Fruit fly (Drosophila melanogaster): ENCODE results near the gene Gsc.

The Gsc gene

dm6 chr2L:594635-595384, at the start of gene Gsc:
Gsc (minus strand) TSS chr2L:594685.
- TF ChIP-seq CG5204 (GFP tag; optimal IDR thresholded peaks at IDR 0.05) (no peak), tj (GFP tag; optimal IDR thresholded peaks at IDR 0.05) (no peak)

- no peak for TF ChIP-seq bab1 (GFP tag; optimal IDR thresholded peaks at IDR 0.05)
- TF ChIP-seq tj (GFP tag; optimal IDR thresholded peaks at IDR 0.05) = no peak
- no peak for TF ChIP-seq Crg-1 (GFP tag; optimal IDR thresholded peaks at IDR 0.05)
Measured at dm6 chr2L:636507-636906, 42.0 kb upstream of the Gsc start.

dm6 chr2L:634208-634614, 39.7 kb upstream of the Gsc start:
- no peak for TF ChIP-seq tj (GFP tag; optimal IDR thresholded peaks at IDR 0.05)
- TF ChIP-seq toe (GFP tag; optimal IDR thresholded peaks at IDR 0.05) = no peak
- TF ChIP-seq bab1 (GFP tag; optimal IDR thresholded peaks at IDR 0.05) = no peak
- no peak for TF ChIP-seq cic (GFP tag; optimal IDR thresholded peaks at IDR 0.05)
- TF ChIP-seq Hr96 (GFP tag; optimal IDR thresholded peaks at IDR 0.05) = no peak
- TF ChIP-seq CG7101 (tag; optimal IDR thresholded peaks at IDR 0.05) = no peak
- no peak for TF ChIP-seq ovo (GFP tag; optimal IDR thresholded peaks at IDR 0.05)
- TF ChIP-seq CG11617 (GFP tag; optimal IDR thresholded peaks at IDR 0.05) = no peak

- TF ChIP-seq CG7045 (GFP tag; optimal IDR thresholded peaks at IDR 0.05) (no peak), ovo (GFP tag; optimal IDR thresholded peaks at IDR 0.05) (no peak), Clk (GFP tag; optimal IDR thresholded peaks at IDR 0.05) (no peak), bab1 (GFP tag; optimal IDR thresholded peaks at IDR 0.05) (no peak), CG5204 (GFP tag; optimal IDR thresholded peaks at IDR 0.05) (no peak), toe (GFP tag; optimal IDR thresholded peaks at IDR 0.05) (no peak), CG7101 (tag; optimal IDR thresholded peaks at IDR 0.05) (no peak)
Measured at dm6 chr2L:633192-633591, 38.7 kb upstream of the Gsc start.

dm6 chr2L:630177-630576, 35.7 kb upstream of the Gsc start:
- no peak for TF ChIP-seq CG12768 (GFP tag; optimal IDR thresholded peaks at IDR 0.05)
- TF ChIP-seq cnc (optimal IDR thresholded peaks at IDR 0.05) = no peak
- no peak for TF ChIP-seq CG1620 (GFP tag; optimal IDR thresholded peaks at IDR 0.05)
- no peak for TF ChIP-seq Crg-1 (GFP tag; optimal IDR thresholded peaks at IDR 0.05)
- no peak for TF ChIP-seq toe (GFP tag; optimal IDR thresholded peaks at IDR 0.05)
- TF ChIP-seq CG7101 (tag; optimal IDR thresholded peaks at IDR 0.05) = no peak
- TF ChIP-seq kay (GFP tag; ENCODE audit: borderline replicate concordance) = no peak
- TF ChIP-seq cic (GFP tag; optimal IDR thresholded peaks at IDR 0.05) = no peak
- TF ChIP-seq pad (GFP tag; optimal IDR thresholded peaks at IDR 0.05) = no peak

dm6 chr2L:625352-625751, 30.9 kb upstream of the Gsc start, which contains the start of gene CG2839:
CG2839 (plus strand) TSS chr2L:625652.
- no peak for TF ChIP-seq Crg-1 (GFP tag; optimal IDR thresholded peaks at IDR 0.05)
- TF ChIP-seq Mnt (GFP tag; optimal IDR thresholded peaks at IDR 0.05) = no peak
- TF ChIP-seq CG14711 (tag; optimal IDR thresholded peaks at IDR 0.05) = no peak
- no peak for TF ChIP-seq CG11617 (GFP tag; optimal IDR thresholded peaks at IDR 0.05)
- TF ChIP-seq CG7101 (tag; optimal IDR thresholded peaks at IDR 0.05) = no peak
- no peak for TF ChIP-seq ovo (GFP tag; optimal IDR thresholded peaks at IDR 0.05)

- no peak for TF ChIP-seq CG33017 (tag; optimal IDR thresholded peaks at IDR 0.05)
- TF ChIP-seq cnc (optimal IDR thresholded peaks at IDR 0.05) = no peak
- TF ChIP-seq CG5204 (GFP tag; optimal IDR thresholded peaks at IDR 0.05) = no peak
- TF ChIP-seq CG12768 (GFP tag; optimal IDR thresholded peaks at IDR 0.05) = no peak
- TF ChIP-seq CG11617 (GFP tag; optimal IDR thresholded peaks at IDR 0.05) = no peak
- TF ChIP-seq cic (GFP tag; optimal IDR thresholded peaks at IDR 0.05) = no peak
- no peak for TF ChIP-seq kay (GFP tag; ENCODE audit: borderline replicate concordance)
- no peak for TF ChIP-seq Clk (GFP tag; optimal IDR thresholded peaks at IDR 0.05)
- TF ChIP-seq CG1620 (GFP tag; optimal IDR thresholded peaks at IDR 0.05) = no peak
Measured at dm6 chr2L:624317-624716, 29.8 kb upstream of the Gsc start, which contains the start of gene lectin-21Ca. lectin-21Ca (plus strand) TSS chr2L:624617.

- no peak for TF ChIP-seq bab1 (GFP tag; optimal IDR thresholded peaks at IDR 0.05)
- TF ChIP-seq Clk (GFP tag; optimal IDR thresholded peaks at IDR 0.05) = no peak
- no peak for TF ChIP-seq Crg-1 (GFP tag; optimal IDR thresholded peaks at IDR 0.05)
- TF ChIP-seq CG5204 (GFP tag; optimal IDR thresholded peaks at IDR 0.05) = no peak
- TF ChIP-seq CG33017 (tag; optimal IDR thresholded peaks at IDR 0.05) = no peak
- no peak for TF ChIP-seq pad (GFP tag; optimal IDR thresholded peaks at IDR 0.05)
- no peak for TF ChIP-seq Hr96 (GFP tag; optimal IDR thresholded peaks at IDR 0.05)
- TF ChIP-seq Mnt (GFP tag; optimal IDR thresholded peaks at IDR 0.05) = no peak
- TF ChIP-seq CG12768 (GFP tag; optimal IDR thresholded peaks at IDR 0.05) = no peak
- TF ChIP-seq CG11617 (GFP tag; optimal IDR thresholded peaks at IDR 0.05) = no peak
- TF ChIP-seq ovo (GFP tag; optimal IDR thresholded peaks at IDR 0.05) = no peak
- no peak for TF ChIP-seq toe (GFP tag; optimal IDR thresholded peaks at IDR 0.05)
- TF ChIP-seq cic (GFP tag; optimal IDR thresholded peaks at IDR 0.05) = no peak
- no peak for TF ChIP-seq cnc (optimal IDR thresholded peaks at IDR 0.05)
- no peak for TF ChIP-seq CG1620 (GFP tag; optimal IDR thresholded peaks at IDR 0.05)
- TF ChIP-seq CG7045 (GFP tag; optimal IDR thresholded peaks at IDR 0.05) = no peak
- TF ChIP-seq kay (GFP tag; ENCODE audit: borderline replicate concordance) = no peak
- no peak for TF ChIP-seq tj (GFP tag; optimal IDR thresholded peaks at IDR 0.05)
Measured at dm6 chr2L:623210-623873, 28.9 kb upstream of the Gsc start.
